Worm (Caenorhabditis elegans) whole organism, late embryonic: ENCODE data around the gene sre-2.
A peak's percentile ranks its signal among the peaks of the same experiment; 100 is the strongest.

Experiments used
- K02D7.2 ChIP-seq: sonication (generic microtip); optimal IDR thresholded peaks from 2 replicates; lab custom pipeline; 2017; ENCODE audit warnings: mild to moderate bottlenecking, missing genetic modification characterization, missing compliant biosample characterization
- K09A11.1 ChIP-seq: sonication (generic microtip); optimal IDR thresholded peaks from 2 replicates; lab custom pipeline; 2017; ENCODE audit warnings: antibody characterized with exemption, mild to moderate bottlenecking, missing genetic modification characterization, missing compliant biosample characterization; ENCODE audit not compliant: insufficient read depth
- T23F11.4 ChIP-seq: fragments of 200-800 bp; sonication (Bioruptor generic); optimal IDR thresholded peaks from 2 replicates; lab custom pipeline; 2018; ENCODE audit warnings: mild to moderate bottlenecking, missing genetic modification characterization, missing compliant biosample characterization
- Y22D7AL.16 ChIP-seq: sonication (generic microtip); optimal IDR thresholded peaks from 2 replicates; lab custom pipeline; 2016; ENCODE audit warnings: missing genetic modification characterization, missing compliant biosample characterization
- ahr-1 ChIP-seq: sonication (generic microtip); optimal IDR thresholded peaks from 2 replicates; lab custom pipeline; 2016; ENCODE audit warnings: missing genetic modification characterization, missing compliant biosample characterization
- ama-1 ChIP-seq: fragments of 150-350 bp; optimal IDR thresholded peaks from 2 replicates; lab custom pipeline; 2014
- ceh-18 ChIP-seq: sonication (generic microtip); optimal IDR thresholded peaks from 2 replicates; lab custom pipeline; 2016; ENCODE audit warnings: missing genetic modification characterization, missing compliant biosample characterization
- ceh-19 ChIP-seq: fragments of 200-800 bp; sonication (Bioruptor generic); optimal IDR thresholded peaks from 2 replicates; lab custom pipeline; 2018; ENCODE audit warnings: mild to moderate bottlenecking, missing genetic modification characterization, missing compliant biosample characterization
- ceh-2 ChIP-seq: sonication (generic microtip); optimal IDR thresholded peaks from 2 replicates; lab custom pipeline; 2016; ENCODE audit warnings: missing genotype, missing genetic modification characterization, missing compliant biosample characterization
- ceh-30 ChIP-seq: fragments of 150-350 bp; optimal IDR thresholded peaks from 2 replicates; lab custom pipeline; 2014; ENCODE audit warnings: missing biosample characterization, missing genetic modification characterization
- ceh-31 ChIP-seq: sonication (generic microtip); optimal IDR thresholded peaks from 2 replicates; lab custom pipeline; 2016; ENCODE audit warnings: missing genetic modification characterization, missing compliant biosample characterization
- ceh-48 ChIP-seq: sonication (generic microtip); optimal IDR thresholded peaks from 2 replicates; lab custom pipeline; 2016; ENCODE audit warnings: missing genetic modification characterization, inconsistent platforms, missing compliant biosample characterization
- ceh-9 ChIP-seq: sonication (generic microtip); optimal IDR thresholded peaks from 2 replicates; lab custom pipeline; 2016; ENCODE audit warnings: mild to moderate bottlenecking, missing genetic modification characterization, inconsistent platforms, missing compliant biosample characterization
- che-1 ChIP-seq: sonication (generic microtip); optimal IDR thresholded peaks from 2 replicates; lab custom pipeline; 2016; ENCODE audit warnings: mild to moderate bottlenecking, missing genetic modification characterization, missing compliant biosample characterization
- dmd-4 ChIP-seq: sonication (generic microtip); optimal IDR thresholded peaks from 2 replicates; lab custom pipeline; 2016; ENCODE audit warnings: borderline replicate concordance, missing genetic modification characterization, missing compliant biosample characterization
- dve-1 ChIP-seq: sonication (generic microtip); optimal IDR thresholded peaks from 2 replicates; lab custom pipeline; 2017; ENCODE audit warnings: antibody characterized with exemption, mild to moderate bottlenecking, missing genetic modification characterization, missing compliant biosample characterization
- elt-4 ChIP-seq: sonication (generic microtip); optimal IDR thresholded peaks from 2 replicates; lab custom pipeline; 2016; ENCODE audit warnings: missing genetic modification characterization, missing compliant biosample characterization
- eyg-1 ChIP-seq: sonication (generic microtip); optimal IDR thresholded peaks from 2 replicates; lab custom pipeline; 2016; ENCODE audit warnings: missing genotype, missing genetic modification characterization, missing compliant biosample characterization
- fkh-10 ChIP-seq: fragments of 150-350 bp; optimal IDR thresholded peaks from 2 replicates; lab custom pipeline; 2014; ENCODE audit warnings: missing biosample characterization, missing genetic modification reagents, missing genetic modification characterization
- fkh-6 ChIP-seq: sonication (generic microtip); optimal IDR thresholded peaks from 2 replicates; lab custom pipeline; 2016; ENCODE audit warnings: missing genetic modification characterization, missing compliant biosample characterization
- hlh-13 ChIP-seq: fragments of 200-800 bp; sonication (Bioruptor generic); optimal IDR thresholded peaks from 2 replicates; lab custom pipeline; 2018; ENCODE audit warnings: mild to moderate bottlenecking, missing genetic modification characterization, missing compliant biosample characterization
- hlh-15 ChIP-seq: sonication (generic microtip); optimal IDR thresholded peaks from 2 replicates; lab custom pipeline; 2016; ENCODE audit warnings: missing genetic modification characterization, missing compliant biosample characterization
- hlh-30 ChIP-seq: sonication (generic microtip); optimal IDR thresholded peaks from 2 replicates; lab custom pipeline; 2017; ENCODE audit warnings: antibody characterized with exemption, missing genetic modification characterization, missing compliant biosample characterization; ENCODE audit not compliant: insufficient read depth
- hlh-6 ChIP-seq: sonication (generic microtip); optimal IDR thresholded peaks from 2 replicates; lab custom pipeline; 2016; ENCODE audit warnings: missing genotype, missing genetic modification characterization, missing compliant biosample characterization
- lim-6 ChIP-seq: sonication (generic microtip); optimal IDR thresholded peaks from 2 replicates; lab custom pipeline; 2016; ENCODE audit warnings: missing genetic modification characterization, missing compliant biosample characterization
- lin-11 ChIP-seq: fragments of 200-800 bp; sonication (Bioruptor generic); optimal IDR thresholded peaks from 2 replicates; lab custom pipeline; 2018; ENCODE audit warnings: mild to moderate bottlenecking, missing genetic modification characterization, missing compliant biosample characterization
- madf-2 ChIP-seq: sonication (generic microtip); optimal IDR thresholded peaks from 2 replicates; lab custom pipeline; 2017; ENCODE audit warnings: missing genetic modification characterization, missing compliant biosample characterization
- nfya-1 ChIP-seq: sonication (generic microtip); optimal IDR thresholded peaks from 2 replicates; lab custom pipeline; 2017; ENCODE audit warnings: missing genetic modification characterization, mild to moderate bottlenecking, missing compliant biosample characterization, antibody characterized with exemption, moderate library complexity
- nhr-11 ChIP-seq: fragments of 150-350 bp; optimal IDR thresholded peaks from 2 replicates; lab custom pipeline; 2014; ENCODE audit warnings: missing biosample characterization, missing genetic modification characterization
- nhr-232 ChIP-seq: sonication (generic microtip); optimal IDR thresholded peaks from 2 replicates; lab custom pipeline; 2016; ENCODE audit warnings: missing genetic modification characterization, missing compliant biosample characterization
- odd-2 ChIP-seq: sonication (generic microtip); optimal IDR thresholded peaks from 2 replicates; lab custom pipeline; 2017; ENCODE audit warnings: antibody characterized with exemption, mild to moderate bottlenecking, missing genetic modification characterization, missing compliant biosample characterization
- pat-9 ChIP-seq: fragments of 200-800 bp; sonication (Bioruptor generic); optimal IDR thresholded peaks from 2 replicates; lab custom pipeline; 2018; ENCODE audit warnings: mild to moderate bottlenecking, missing genetic modification characterization, moderate library complexity, missing compliant biosample characterization
- pha-4 ChIP-seq: fragments of 150-350 bp; optimal IDR thresholded peaks from 2 replicates; lab custom pipeline; 2018; ENCODE audit warnings: missing biosample characterization, missing genetic modification reagents, missing genetic modification characterization
- pqm-1 ChIP-seq: sonication (generic microtip); optimal IDR thresholded peaks from 2 replicates; lab custom pipeline; 2016; ENCODE audit warnings: missing genetic modification characterization, missing compliant biosample characterization
- pros-1 ChIP-seq: fragments of 150-350 bp; optimal IDR thresholded peaks from 2 replicates; lab custom pipeline; 2014; ENCODE audit warnings: missing biosample characterization, missing genetic modification reagents, missing genetic modification characterization
- ref-2 ChIP-seq: sonication (generic microtip); optimal IDR thresholded peaks from 2 replicates; lab custom pipeline; 2016; ENCODE audit warnings: missing genetic modification characterization, missing compliant biosample characterization
- rnt-1 ChIP-seq: sonication (generic microtip); optimal IDR thresholded peaks from 2 replicates; lab custom pipeline; 2016; ENCODE audit warnings: missing genetic modification characterization, missing compliant biosample characterization
- sox-2 ChIP-seq: fragments of 200-800 bp; sonication (Bioruptor generic); IDR thresholded peaks from 2 replicates; pipeline ENCODE4 v1.3.6; 2022; ENCODE audit warnings: missing genetic modification reagents, missing genetic modification characterization, missing compliant biosample characterization
- sox-4 ChIP-seq: sonication (generic microtip); optimal IDR thresholded peaks from 2 replicates; lab custom pipeline; 2017; ENCODE audit warnings: mild to moderate bottlenecking, missing genetic modification characterization, inconsistent platforms, missing compliant biosample characterization
- syd-9 ChIP-seq: sonication (generic microtip); optimal IDR thresholded peaks from 2 replicates; lab custom pipeline; 2016; ENCODE audit warnings: mild to moderate bottlenecking, missing genetic modification characterization, moderate library complexity, missing compliant biosample characterization
- ttx-3 ChIP-seq: sonication (generic microtip); optimal IDR thresholded peaks from 2 replicates; lab custom pipeline; 2016; ENCODE audit warnings: missing genetic modification reagents, missing genetic modification characterization, missing compliant biosample characterization
- unc-3 ChIP-seq, 2 experiments: fragments of 200-800 bp in 1 of 2; sonication (Bioruptor generic) in 1 of 2; sonication (generic microtip) in 1 of 2; conservative IDR thresholded peaks in 1 of 2; optimal IDR thresholded peaks in 1 of 2; 2 replicates each; pipeline versions ENCODE4 v1.3.6 to Lab custom; 2016 to 2022; ENCODE audit warnings: missing compliant biosample characterization in 2 of 2, missing genetic modification characterization in 2 of 2, missing genetic modification reagents in 1 of 2
- unc-55 ChIP-seq: sonication (generic microtip); optimal IDR thresholded peaks from 2 replicates; lab custom pipeline; 2017; ENCODE audit warnings: missing biosample characterization, missing genetic modification reagents, missing genetic modification characterization
- unc-86 ChIP-seq: sonication (generic microtip); optimal IDR thresholded peaks from 2 replicates; lab custom pipeline; 2016; ENCODE audit warnings: missing genetic modification characterization, missing compliant biosample characterization
- ztf-16 ChIP-seq: sonication (generic microtip); optimal IDR thresholded peaks from 2 replicates; lab custom pipeline; 2017; ENCODE audit warnings: missing genetic modification characterization, missing compliant biosample characterization

The sre-2 gene

DNA sequence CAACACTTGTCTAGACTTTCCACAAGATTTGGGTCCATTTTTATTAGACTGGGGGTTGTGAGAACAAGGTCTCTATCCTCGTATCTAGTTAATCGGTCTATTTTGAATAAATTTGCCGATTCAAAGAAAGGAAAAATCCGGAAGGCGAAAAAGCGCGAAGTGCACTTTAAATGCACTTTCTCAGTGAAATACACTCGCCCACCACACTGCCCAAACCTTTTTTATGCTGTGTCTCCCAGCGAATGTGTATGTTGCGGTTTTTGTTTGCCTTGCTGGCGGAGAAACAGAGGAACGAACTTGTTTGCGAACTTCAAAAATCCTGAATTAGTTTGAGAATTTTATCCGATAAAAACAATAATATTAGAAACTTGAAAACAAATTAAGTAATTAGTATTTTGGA is 28.9 kb upstream of the sre-2 start:
- TF ChIP-seq ref-2 = peak; percentile 4
- no peak for TF ChIP-seq ceh-2 (tag; lab: Kevin White, UChicago)

- TF ChIP-seq pat-9 (tag; lab: Kevin White, UChicago) (no peak), nhr-11 (no peak), ceh-30 (no peak), ceh-31 (tag; lab: Kevin White, UChicago) (no peak), odd-2 (no peak), hlh-13 (GFP tag; lab: Kevin White, UChicago) (no peak), hlh-30 (no peak), ceh-48 (tag; lab: Kevin White, UChicago) (no peak), dve-1 (tag; lab: Kevin White, UChicago) (no peak), ama-1 (lab: Kevin White, UChicago) (no peak), madf-2 (tag; lab: Kevin White, UChicago) (no peak), dmd-4 (no peak), unc-55 (no peak), ztf-16 (tag; lab: Kevin White, UChicago) (no peak)
These were observed 27.6 kb upstream of the sre-2 start, which contains the start of gene ulp-4 for ce11 chrII:8129495-8130010. ulp-4 (plus strand) TSS chrII:8129960.

DNA sequence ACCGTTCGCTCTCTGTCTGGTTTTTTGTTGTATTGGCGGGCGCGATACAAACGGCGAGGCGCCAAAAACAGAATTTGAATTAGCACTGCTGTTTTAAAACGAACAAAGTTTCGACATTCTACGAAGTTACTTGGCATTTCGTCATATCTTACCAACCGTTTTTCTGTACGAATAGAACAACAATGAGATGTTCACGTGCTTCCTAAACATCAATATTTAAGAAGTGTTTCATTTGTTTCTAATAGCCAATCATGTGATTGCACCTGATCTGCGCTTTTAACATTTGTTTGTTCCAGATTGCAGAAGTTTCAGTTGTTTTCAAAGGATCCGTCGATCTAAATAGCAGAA is 27.1 kb upstream of the sre-2 start:
- TF ChIP-seq ceh-31 (tag; lab: Kevin White, UChicago) (no peak), pha-4 (tag; lab: Kevin White, UChicago) (no peak), lin-11 (no peak), T23F11.4 (GFP tag; lab: Kevin White, UChicago) (no peak), ttx-3 (tag; lab: Kevin White, UChicago) (no peak), elt-4 (tag; lab: Kevin White, UChicago) (no peak), ahr-1 (no peak), sox-2 (GFP tag; lab: Robert Waterston, UW) (no peak), nhr-232 (tag; lab: Kevin White, UChicago) (no peak), hlh-13 (GFP tag; lab: Kevin White, UChicago) (no peak), ceh-19 (GFP tag; lab: Kevin White, UChicago) (no peak), ceh-9 (tag; lab: Kevin White, UChicago) (no peak), hlh-6 (tag; lab: Kevin White, UChicago) (no peak), sox-4 (tag; lab: Kevin White, UChicago) (no peak), unc-86 (tag; lab: Kevin White, UChicago) (no peak), hlh-15 (tag; lab: Kevin White, UChicago) (no peak)

DNA sequence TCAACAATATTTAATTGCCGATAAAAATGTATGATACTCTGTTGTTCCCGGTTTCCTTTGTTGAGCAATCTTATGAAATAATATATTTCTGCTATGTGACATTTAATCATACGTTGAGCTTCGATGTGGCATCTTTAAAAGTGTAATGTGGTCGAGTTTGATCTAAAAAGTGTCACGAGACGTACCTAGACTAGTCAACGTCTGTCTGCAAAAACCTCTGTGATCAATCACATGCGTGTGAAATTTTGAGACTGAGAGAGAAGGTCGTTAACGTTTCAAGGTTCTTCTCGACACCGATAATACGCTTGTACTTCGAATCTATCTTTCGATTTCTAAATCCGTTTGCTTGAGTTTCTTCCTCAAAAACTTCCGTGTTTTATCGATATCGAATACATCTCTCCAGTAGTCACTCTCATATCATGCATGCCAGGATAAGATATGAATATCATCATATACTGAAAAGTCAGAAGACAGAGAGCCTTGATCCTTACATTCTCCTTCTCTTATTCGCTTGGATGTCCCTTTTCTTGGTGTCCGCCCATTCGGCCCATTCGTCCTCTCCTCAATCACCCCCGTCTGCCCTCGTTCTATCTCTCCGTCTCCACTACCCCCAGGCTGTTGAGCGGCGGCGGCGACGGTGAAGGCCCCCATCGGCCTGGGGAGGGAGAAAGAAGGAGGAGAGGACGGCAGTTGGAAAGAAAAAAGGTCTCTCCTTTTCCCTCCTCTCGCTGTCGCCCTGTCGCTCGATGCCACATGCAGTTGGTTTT is 26.5 kb upstream of the sre-2 start:
- TF ChIP-seq dve-1 (tag; lab: Kevin White, UChicago) (no peak), eyg-1 (tag; lab: Kevin White, UChicago) (no peak), rnt-1 (tag; lab: Kevin White, UChicago) (peak; percentile 25), pqm-1 (peak; percentile 38), pros-1 (tag; lab: Kevin White, UChicago) (peak; percentile 52), hlh-13 (GFP tag; lab: Kevin White, UChicago) (no peak), nhr-11 (no peak), syd-9 (peak; percentile 70), nfya-1 (peak; percentile 67), Y22D7AL.16 (no peak), ceh-9 (tag; lab: Kevin White, UChicago) (no peak), dmd-4 (no peak), ceh-18 (tag; lab: Kevin White, UChicago) (peak; percentile 58), K02D7.2 (no peak), sox-4 (tag; lab: Kevin White, UChicago) (peak; percentile 63), unc-3 (GFP tag; conservative IDR thresholded peaks at IDR 0.05; lab: Robert Waterston, UW) (no peak), unc-3 (tag; optimal IDR thresholded peaks at IDR 0.05; lab: Kevin White, UChicago) (no peak), lim-6 (tag; lab: Kevin White, UChicago) (no peak), ttx-3 (tag; lab: Kevin White, UChicago) (peak; percentile 17), che-1 (peak; percentile 57), odd-2 (no peak), fkh-6 (peak; percentile 43), fkh-10 (GFP tag; lab: Kevin White, UChicago) (no peak), K09A11.1 (tag; lab: Kevin White, UChicago) (no peak)
